Worm (Caenorhabditis elegans): ENCODE data around the gene tag-297.

tag-297 gene

ce11 chrII:14602735-14603134, 24.7 kb upstream of the tag-297 start:
- TF ChIP-seq nhr-77 (tag; optimal IDR thresholded peaks at IDR 0.05): no peak
- TF ChIP-seq zag-1 (tag; optimal IDR thresholded peaks at IDR 0.05): no peak
- no peak for TF ChIP-seq skn-1 (tag; optimal IDR thresholded peaks at IDR 0.05)
- TF ChIP-seq unc-62 (GFP tag; optimal IDR thresholded peaks at IDR 0.05): no peak
- TF ChIP-seq gmeb-1 (tag; optimal IDR thresholded peaks at IDR 0.05): no peak
- TF ChIP-seq nhr-6 (tag; optimal IDR thresholded peaks at IDR 0.05): no peak
- TF ChIP-seq ZK546.5 (tag; optimal IDR thresholded peaks at IDR 0.05): no peak
- TF ChIP-seq nhr-237 (tag; optimal IDR thresholded peaks at IDR 0.05): no peak
- no peak for TF ChIP-seq mdl-1 (tag; optimal IDR thresholded peaks at IDR 0.05)
- TF ChIP-seq ceh-82 (tag; optimal IDR thresholded peaks at IDR 0.05): no peak

ce11 chrII:14604261-14604660, 23.2 kb upstream of the tag-297 start:
- TF ChIP-seq nhr-23 (tag; optimal IDR thresholded peaks at IDR 0.05): no peak

- no peak for TF ChIP-seq snpc-4 (tag; optimal IDR thresholded peaks at IDR 0.05)
- no peak for TF ChIP-seq dmd-4 (tag; optimal IDR thresholded peaks at IDR 0.05)
- TF ChIP-seq nhr-6 (tag; optimal IDR thresholded peaks at IDR 0.05): peak; percentile 11
- TF ChIP-seq crh-2 (tag; optimal IDR thresholded peaks at IDR 0.05): no peak
Measured at ce11 chrII:14605026-14605425, 22.4 kb upstream of the tag-297 start.

- TF ChIP-seq ztf-4 (tag; optimal IDR thresholded peaks at IDR 0.05) (no peak), ama-1 (optimal IDR thresholded peaks at IDR 0.05) (peak; percentile 53), ceh-16 (tag; optimal IDR thresholded peaks at IDR 0.05) (peak; percentile 31)
Measured at ce11 chrII:14605479-14605878, 22.0 kb upstream of the tag-297 start, which contains the start of gene F19H8.2. TSS of gene F19H8.2 (minus strand) at chrII:14605869.

- TF ChIP-seq sem-4 (tag; optimal IDR thresholded peaks at IDR 0.05): no peak
Measured at ce11 chrII:14606172-14606571, 21.3 kb upstream of the tag-297 start, which contains the start of gene arl-3. TSS of gene arl-3 (plus strand) at chrII:14606472.

ce11 chrII:14608508-14608907, 18.9 kb upstream of the tag-297 start:
- TF ChIP-seq elt-1 (tag; optimal IDR thresholded peaks at IDR 0.05) (no peak), ztf-1 (GFP tag; conservative IDR thresholded peaks at IDR 0.05) (no peak), ama-1 (optimal IDR thresholded peaks at IDR 0.05) (peak; percentile 33), R02D3.7 (tag; optimal IDR thresholded peaks at IDR 0.05) (no peak), lsy-2 (tag; optimal IDR thresholded peaks at IDR 0.05) (no peak), nhr-25 (tag; optimal IDR thresholded peaks at IDR 0.05) (no peak), lin-13 (GFP tag; optimal IDR thresholded peaks at IDR 0.05) (no peak)

- no peak for TF ChIP-seq fos-1 (tag; optimal IDR thresholded peaks at IDR 0.05)
- peak; percentile 1 for TF ChIP-seq ama-1 (optimal IDR thresholded peaks at IDR 0.05)
Measured at ce11 chrII:14609297-14609937, 18.0 kb upstream of the tag-297 start.

- TF ChIP-seq nhr-23 (tag; optimal IDR thresholded peaks at IDR 0.05): no peak
- no peak for TF ChIP-seq ztf-11 (tag; optimal IDR thresholded peaks at IDR 0.05)
- peak; percentile 60 for TF ChIP-seq blmp-1 (tag; optimal IDR thresholded peaks at IDR 0.05; ENCODE audit: insufficient read depth)
- peak; percentile 67 for TF ChIP-seq ama-1 (optimal IDR thresholded peaks at IDR 0.05)
- TF ChIP-seq gmeb-1 (tag; optimal IDR thresholded peaks at IDR 0.05): no peak
- TF ChIP-seq nhr-21 (tag; optimal IDR thresholded peaks at IDR 0.05): peak; percentile 24
- peak in 1 of 2 experiments; percentile 7 for TF ChIP-seq lsy-2 (tag; optimal IDR thresholded peaks at IDR 0.05)
- TF ChIP-seq F13H6.1 (tag; optimal IDR thresholded peaks at IDR 0.05): no peak
- no peak for TF ChIP-seq lin-13 (GFP tag; optimal IDR thresholded peaks at IDR 0.05)
- TF ChIP-seq mbf-1 (tag; optimal IDR thresholded peaks at IDR 0.05): no peak
- peak; percentile 2 for TF ChIP-seq nhr-129 (tag; optimal IDR thresholded peaks at IDR 0.05)
- TF ChIP-seq ceh-82 (tag; optimal IDR thresholded peaks at IDR 0.05): no peak
Measured at ce11 chrII:14610492-14611142, 16.8 kb upstream of the tag-297 start.

Measured in whole organism, L2 larva.